Worm (Caenorhabditis elegans) whole organism, midembryonic: ENCODE data around the gene npr-24.

Source experiments
- T22C8.4 ChIP-seq: fragments of 200-800 bp; sonication (Bioruptor generic); IDR thresholded peaks from 2 replicates; pipeline ENCODE4 v1.3.6; 2022; ENCODE audit warnings: missing genetic modification characterization, missing compliant biosample characterization
- cog-1 ChIP-seq: sonication (generic microtip); optimal IDR thresholded peaks from 2 replicates; lab custom pipeline; 2016; ENCODE audit warnings: missing genetic modification characterization, missing compliant biosample characterization
- flt-1 ChIP-seq: fragments of 200-800 bp; sonication (Bioruptor generic); IDR thresholded peaks from 2 replicates; pipeline ENCODE4 v1.3.6; 2022; ENCODE audit warnings: missing genetic modification characterization, missing compliant biosample characterization
- klf-2 ChIP-seq: fragments of 200-800 bp; sonication (Bioruptor generic); conservative IDR thresholded peaks from 2 replicates; pipeline ENCODE4 v1.3.6; 2022; ENCODE audit warnings: missing genetic modification reagents, missing genetic modification characterization, missing compliant biosample characterization
- med-1 ChIP-seq: sonication (generic microtip); optimal IDR thresholded peaks from 2 replicates; lab custom pipeline; 2017; ENCODE audit warnings: missing genetic modification characterization, mild to moderate bottlenecking, missing compliant biosample characterization, antibody characterized with exemption, missing genetic modification reagents; ENCODE audit not compliant: insufficient read depth
- ref-1 ChIP-seq: fragments of 200-800 bp; sonication (Bioruptor generic); conservative IDR thresholded peaks from 2 replicates; pipeline ENCODE4 v1.3.6; 2022; ENCODE audit warnings: missing genetic modification reagents, missing genetic modification characterization, missing compliant biosample characterization
- tab-1 ChIP-seq: fragments of 200-800 bp; sonication (Bioruptor generic); IDR thresholded peaks from 2 replicates; pipeline ENCODE4 v1.3.6; 2022; ENCODE audit warnings: missing genetic modification characterization, missing compliant biosample characterization
- ztf-23 ChIP-seq: fragments of 200-800 bp; sonication (Bioruptor generic); IDR thresholded peaks from 2 replicates; pipeline ENCODE4 v1.3.6; 2022; ENCODE audit warnings: missing genetic modification reagents, missing genetic modification characterization, missing compliant biosample characterization
- ztf-29 ChIP-seq: fragments of 200-800 bp; sonication (Bioruptor generic); IDR thresholded peaks from 2 replicates; pipeline ENCODE4 v1.3.6; 2022; ENCODE audit warnings: missing genetic modification reagents, missing genetic modification characterization, missing compliant biosample characterization

Gene npr-24

ce11 chrX:17466615-17467014 lies 20.0 kb downstream of the npr-24 start, which contains the start of gene ZK54.3:
Gene ZK54.3, minus strand, starts transcription at chrX:17467005.
- TF ChIP-seq ztf-23 (GFP tag; lab: Robert Waterston, UW) (no peak), tab-1 (GFP tag; lab: Robert Waterston, UW) (no peak), cog-1 (tag; lab: Kevin White, UChicago) (no peak), ztf-29 (GFP tag; lab: Robert Waterston, UW) (no peak), ref-1 (GFP tag; lab: Robert Waterston, UW) (no peak), T22C8.4 (no peak), klf-2 (GFP tag; lab: Robert Waterston, UW) (no peak), med-1 (GFP tag; lab: Kevin White, UChicago) (no peak), flt-1 (GFP tag; lab: Robert Waterston, UW) (no peak)

- TF ChIP-seq klf-2 (GFP tag; lab: Robert Waterston, UW), result no peak
- TF ChIP-seq cog-1 (tag; lab: Kevin White, UChicago), result no peak
- TF ChIP-seq ztf-23 (GFP tag; lab: Robert Waterston, UW), result no peak
- no peak for TF ChIP-seq tab-1 (GFP tag; lab: Robert Waterston, UW)
- no peak for TF ChIP-seq T22C8.4
- TF ChIP-seq flt-1 (GFP tag; lab: Robert Waterston, UW), result no peak
- no peak for TF ChIP-seq ztf-29 (GFP tag; lab: Robert Waterston, UW)
- TF ChIP-seq med-1 (GFP tag; lab: Kevin White, UChicago), result no peak
Measured at ce11 chrX:17464801-17465200, 21.8 kb downstream of the npr-24 start, which contains the start of gene slc-17.1. Gene slc-17.1, minus strand, starts transcription at chrX:17464901.

ce11 chrX:17461958-17462357 lies 24.7 kb downstream of the npr-24 start:
- TF ChIP-seq ztf-23 (GFP tag; lab: Robert Waterston, UW) (no peak), med-1 (GFP tag; lab: Kevin White, UChicago) (no peak), flt-1 (GFP tag; lab: Robert Waterston, UW) (no peak)

ce11 chrX:17458887-17459286 lies 27.7 kb downstream of the npr-24 start, which contains the start of gene mlc-1:
Gene mlc-1, plus strand, starts transcription at chrX:17459210.
- peak; percentile 60; the same call in 1 of the 2 replicates for TF ChIP-seq ztf-23 (GFP tag; lab: Robert Waterston, UW)
- TF ChIP-seq ref-1 (GFP tag; lab: Robert Waterston, UW), result no peak

ce11 chrX:17456536-17457165 lies 30.0 kb downstream of the npr-24 start, which contains the start of gene mlc-2:
Gene mlc-2, minus strand, starts transcription at chrX:17456586.
- TF ChIP-seq ztf-23 (GFP tag; lab: Robert Waterston, UW) (no peak), cog-1 (tag; lab: Kevin White, UChicago) (peak; percentile 44), med-1 (GFP tag; lab: Kevin White, UChicago) (no peak), klf-2 (GFP tag; lab: Robert Waterston, UW) (no peak), flt-1 (GFP tag; lab: Robert Waterston, UW) (no peak), T22C8.4 (no peak), tab-1 (GFP tag; lab: Robert Waterston, UW) (no peak)

ce11 chrX:17451410-17451809 lies 35.2 kb downstream of the npr-24 start, which contains the start of gene C36E6.2:
Gene C36E6.2, plus strand, starts transcription at chrX:17451670.
- TF ChIP-seq med-1 (GFP tag; lab: Kevin White, UChicago) (no peak), ref-1 (GFP tag; lab: Robert Waterston, UW) (peak; percentile 87), cog-1 (tag; lab: Kevin White, UChicago) (peak; percentile 59), T22C8.4 (no peak), ztf-29 (GFP tag; lab: Robert Waterston, UW) (peak; percentile 52; the same call in 1 of the 2 replicates), flt-1 (GFP tag; lab: Robert Waterston, UW) (peak; percentile 42; the same call in 1 of the 2 replicates)

ce11 chrX:17444683-17445082 lies 42.0 kb downstream of the npr-24 start:
- TF ChIP-seq ref-1 (GFP tag; lab: Robert Waterston, UW), result 0 out of 2 replicates have a peak, but pooled peaks have one; percentile 35
- TF ChIP-seq klf-2 (GFP tag; lab: Robert Waterston, UW), result 0 out of 2 replicates have a peak, but pooled peaks have one; percentile 48
- TF ChIP-seq flt-1 (GFP tag; lab: Robert Waterston, UW), result 0 out of 2 replicates have a peak, but pooled peaks have one; percentile 19
- TF ChIP-seq ztf-23 (GFP tag; lab: Robert Waterston, UW), result peak; percentile 23
- peak; percentile 48 for TF ChIP-seq T22C8.4
- TF ChIP-seq tab-1 (GFP tag; lab: Robert Waterston, UW), result peak; percentile 78

ce11 chrX:17442539-17442938 lies 44.1 kb downstream of the npr-24 start:
- TF ChIP-seq tab-1 (GFP tag; lab: Robert Waterston, UW), result peak; percentile 81
- peak; percentile 47; the same call in 1 of the 2 replicates for TF ChIP-seq T22C8.4
- 0 out of 2 replicates have a peak, but pooled peaks have one; percentile 25 for TF ChIP-seq ref-1 (GFP tag; lab: Robert Waterston, UW)

ce11 chrX:17438386-17438785 lies 48.2 kb downstream of the npr-24 start, which contains the start of gene C36E6.8:
Gene C36E6.8, plus strand, starts transcription at chrX:17438686.
- TF ChIP-seq cog-1 (tag; lab: Kevin White, UChicago) (no peak), klf-2 (GFP tag; lab: Robert Waterston, UW) (no peak), T22C8.4 (no peak), med-1 (GFP tag; lab: Kevin White, UChicago) (no peak), ztf-23 (GFP tag; lab: Robert Waterston, UW) (no peak), flt-1 (GFP tag; lab: Robert Waterston, UW) (no peak), tab-1 (GFP tag; lab: Robert Waterston, UW) (no peak), ztf-29 (GFP tag; lab: Robert Waterston, UW) (no peak), ref-1 (GFP tag; lab: Robert Waterston, UW) (no peak)
